Worm (Caenorhabditis elegans): ENCODE results near the gene T02G5.7.

- TF ChIP-seq ceh-82 (tag; optimal IDR thresholded peaks at IDR 0.05) (no peak), elt-2 (tag; optimal IDR thresholded peaks at IDR 0.05) (no peak), lin-13 (GFP tag; optimal IDR thresholded peaks at IDR 0.05) (no peak), unc-30 (tag; optimal IDR thresholded peaks at IDR 0.05) (no peak), nhr-12 (tag; optimal IDR thresholded peaks at IDR 0.05) (no peak), ztf-11 (tag; optimal IDR thresholded peaks at IDR 0.05) (no peak), ces-1 (GFP tag; optimal IDR thresholded peaks at IDR 0.05) (no peak), grh-1 (GFP tag; IDR thresholded peaks at IDR 0.05) (no peak), lin-15B (tag; optimal IDR thresholded peaks at IDR 0.05) (no peak), fos-1 (tag; optimal IDR thresholded peaks at IDR 0.05) (no peak)
These were observed 17.6 kb upstream of the T02G5.7 start, which contains the start of gene cth-2 for ce11 chrII:7057860-7058259.

Data from whole organism, L1 larva.